Worm (Caenorhabditis elegans) whole organism, L1 larva: Measurements from ENCODE around the gene ecps-2.
A peak's percentile ranks its signal among the peaks of the same experiment; 100 is the strongest.

Experiments used
- C04F5.9 ChIP-seq: sonication (generic microtip); optimal IDR thresholded peaks from 2 replicates; lab custom pipeline; 2016; ENCODE audit warnings: missing genetic modification characterization, missing compliant biosample characterization
- C16A3.4 ChIP-seq: fragments of 150-350 bp; optimal IDR thresholded peaks from 2 replicates; lab custom pipeline; 2014; ENCODE audit warnings: missing biosample characterization, missing genetic modification characterization
- C34B4.2 ChIP-seq: sonication (generic microtip); optimal IDR thresholded peaks from 2 replicates; lab custom pipeline; 2017; ENCODE audit warnings: mild to moderate bottlenecking, missing genetic modification characterization, missing compliant biosample characterization
- F16B12.6 ChIP-seq: fragments of 150-350 bp; optimal IDR thresholded peaks from 2 replicates; lab custom pipeline; 2014; ENCODE audit warnings: missing biosample characterization, missing genetic modification characterization
- Y116A8C.19 ChIP-seq: sonication (generic microtip); optimal IDR thresholded peaks from 2 replicates; lab custom pipeline; 2016; ENCODE audit warnings: missing compliant biosample characterization, missing genetic modification characterization, borderline replicate concordance
- aha-1 ChIP-seq: fragments of 150-350 bp; optimal IDR thresholded peaks from 2 replicates; lab custom pipeline; 2014; ENCODE audit warnings: missing biosample characterization, missing genetic modification characterization
- alr-1 ChIP-seq: fragments of 200-800 bp; sonication (Bioruptor generic); optimal IDR thresholded peaks from 2 replicates; lab custom pipeline; 2018; ENCODE audit warnings: borderline replicate concordance, mild to moderate bottlenecking, missing genetic modification characterization, missing compliant biosample characterization
- ama-1 ChIP-seq: fragments of 150-350 bp; optimal IDR thresholded peaks from 2 replicates; lab custom pipeline; 2014
- blmp-1 ChIP-seq: fragments of 150-350 bp; optimal IDR thresholded peaks from 2 replicates; lab custom pipeline; 2014; ENCODE audit warnings: missing biosample characterization, missing genetic modification characterization
- ceh-63 ChIP-seq: fragments of 200-800 bp; sonication (Bioruptor generic); optimal IDR thresholded peaks from 2 replicates; lab custom pipeline; 2018; ENCODE audit warnings: mild to moderate bottlenecking, missing genetic modification characterization, missing compliant biosample characterization
- ceh-82 ChIP-seq, 3 experiments: fragments of 150-350 bp in 1 of 3; sonication (generic microtip) in 2 of 3; optimal IDR thresholded peaks; 2 replicates each; lab custom pipeline; 2014 to 2017; ENCODE audit warnings: missing biosample characterization in 3 of 3, missing genetic modification characterization in 3 of 3
- ceh-90 ChIP-seq: sonication (generic microtip); optimal IDR thresholded peaks from 2 replicates; lab custom pipeline; 2016; ENCODE audit warnings: missing genetic modification characterization, missing compliant biosample characterization
- dpl-1 ChIP-seq, 3 experiments: fragments of 150-350 bp in 2 of 3; sonication (generic microtip) in 1 of 3; optimal IDR thresholded peaks; 2 replicates each; lab custom pipeline; 2014 to 2017; ENCODE audit warnings: missing biosample characterization in 3 of 3, missing genetic modification characterization in 3 of 3, missing genetic modification reagents in 3 of 3
- dsc-1 ChIP-seq: sonication (generic microtip); optimal IDR thresholded peaks from 2 replicates; lab custom pipeline; 2016; ENCODE audit warnings: mild to moderate bottlenecking, missing genetic modification characterization, missing compliant biosample characterization
- egl-13 ChIP-seq: sonication (generic microtip); optimal IDR thresholded peaks from 2 replicates; lab custom pipeline; 2016; ENCODE audit warnings: missing genotype, missing genetic modification reagents, missing genetic modification characterization, missing compliant biosample characterization
- elt-2 ChIP-seq: sonication (generic microtip); optimal IDR thresholded peaks from 2 replicates; lab custom pipeline; 2016; ENCODE audit warnings: missing genetic modification characterization, mild to moderate bottlenecking, inconsistent platforms, missing compliant biosample characterization, missing genetic modification reagents
- elt-3 ChIP-seq, 6 experiments: fragments of 150-350 bp in 1 of 6; sonication (generic microtip); optimal IDR thresholded peaks; 2 replicates each; lab custom pipeline; 2017 to 2018; ENCODE audit warnings: missing biosample characterization in 6 of 6, missing genetic modification characterization in 6 of 6, inconsistent platforms in 1 of 6
- ets-5 ChIP-seq: fragments of 200-800 bp; sonication (Bioruptor generic); IDR thresholded peaks from 2 replicates; pipeline ENCODE4 v1.3.6; 2022; ENCODE audit warnings: missing genetic modification characterization, missing compliant biosample characterization
- fkh-10 ChIP-seq: sonication (generic microtip); optimal IDR thresholded peaks from 2 replicates; lab custom pipeline; 2017; ENCODE audit warnings: missing biosample characterization, missing genetic modification reagents, missing genetic modification characterization
- fkh-4 ChIP-seq: sonication (generic microtip); optimal IDR thresholded peaks from 2 replicates; lab custom pipeline; 2016; ENCODE audit warnings: missing compliant biosample characterization, missing genetic modification characterization, borderline replicate concordance
- fkh-8 ChIP-seq: sonication (generic microtip); optimal IDR thresholded peaks from 2 replicates; lab custom pipeline; 2016; ENCODE audit warnings: mild to moderate bottlenecking, missing genetic modification characterization, missing compliant biosample characterization
- fos-1 ChIP-seq: fragments of 150-350 bp; optimal IDR thresholded peaks from 2 replicates; lab custom pipeline; 2014; ENCODE audit warnings: missing biosample characterization, missing genetic modification characterization
- hlh-17 ChIP-seq: fragments of 200-800 bp; sonication (Bioruptor generic); optimal IDR thresholded peaks from 2 replicates; lab custom pipeline; 2018; ENCODE audit warnings: missing genetic modification characterization, mild to moderate bottlenecking, missing compliant biosample characterization, moderate library complexity, borderline replicate concordance
- hpl-2 ChIP-seq: fragments of 150-350 bp; optimal IDR thresholded peaks from 2 replicates; lab custom pipeline; 2014; ENCODE audit warnings: missing biosample characterization, missing genetic modification reagents, missing genetic modification characterization
- irx-1 ChIP-seq: sonication (generic microtip); optimal IDR thresholded peaks from 2 replicates; lab custom pipeline; 2016; ENCODE audit warnings: missing genetic modification characterization, missing compliant biosample characterization
- isw-1 ChIP-seq: fragments of 200-800 bp; sonication (Bioruptor generic); IDR thresholded peaks from 2 replicates; pipeline ENCODE4 v1.3.6; 2022; ENCODE audit warnings: missing genetic modification characterization, missing compliant biosample characterization
- jun-1 ChIP-seq: fragments of 150-350 bp; optimal IDR thresholded peaks from 2 replicates; lab custom pipeline; 2014; ENCODE audit warnings: missing biosample characterization, missing genetic modification reagents, missing genetic modification characterization
- lin-15B ChIP-seq: fragments of 150-350 bp; sonication (generic microtip); optimal IDR thresholded peaks from 3 replicates; lab custom pipeline; 2014; ENCODE audit warnings: missing biosample characterization, missing genetic modification characterization
- lin-39 ChIP-seq: fragments of 150-350 bp; optimal IDR thresholded peaks from 2 replicates; lab custom pipeline; 2014; ENCODE audit warnings: missing biosample characterization, missing genetic modification reagents, missing genetic modification characterization
- lsy-2 ChIP-seq, 2 experiments: fragments of 150-350 bp; optimal IDR thresholded peaks; 2 replicates each; lab custom pipeline; 2014; ENCODE audit warnings: missing biosample characterization in 2 of 2, missing genetic modification characterization in 2 of 2
- mdl-1 ChIP-seq, 2 experiments: fragments of 150-350 bp; optimal IDR thresholded peaks; 2 replicates each; lab custom pipeline; 2014 to 2017; ENCODE audit warnings: missing biosample characterization in 2 of 2, missing genetic modification characterization in 2 of 2, inconsistent platforms in 1 of 2
- nhr-11 ChIP-seq: fragments of 150-350 bp; optimal IDR thresholded peaks from 2 replicates; lab custom pipeline; 2014; ENCODE audit warnings: missing biosample characterization, missing genetic modification characterization
- nhr-20 ChIP-seq: sonication (generic microtip); optimal IDR thresholded peaks from 2 replicates; lab custom pipeline; 2016; ENCODE audit warnings: mild to moderate bottlenecking, missing genetic modification characterization, missing compliant biosample characterization
- nhr-237 ChIP-seq: fragments of 150-350 bp; optimal IDR thresholded peaks from 2 replicates; lab custom pipeline; 2014; ENCODE audit warnings: missing biosample characterization, missing genetic modification characterization
- nhr-28 ChIP-seq: fragments of 150-350 bp; optimal IDR thresholded peaks from 2 replicates; lab custom pipeline; 2014; ENCODE audit warnings: missing biosample characterization, missing genetic modification characterization
- nhr-47 ChIP-seq: sonication (generic microtip); optimal IDR thresholded peaks from 2 replicates; lab custom pipeline; 2016; ENCODE audit warnings: mild to moderate bottlenecking, missing genetic modification characterization, moderate library complexity, missing compliant biosample characterization
- nhr-76 ChIP-seq: sonication (generic microtip); optimal IDR thresholded peaks from 2 replicates; lab custom pipeline; 2017; ENCODE audit warnings: missing biosample characterization, missing genetic modification characterization
- nhr-84 ChIP-seq: sonication (generic microtip); optimal IDR thresholded peaks from 2 replicates; lab custom pipeline; 2017; ENCODE audit warnings: missing biosample characterization, missing genetic modification characterization
- nhr-85 ChIP-seq: sonication (generic microtip); peaks from one replicate; lab custom pipeline; 2016; ENCODE audit warnings: missing genetic modification characterization, inconsistent platforms, missing compliant biosample characterization
- nhr-90 ChIP-seq: sonication (generic microtip); optimal IDR thresholded peaks from 2 replicates; lab custom pipeline; 2016; ENCODE audit warnings: mild to moderate bottlenecking, missing genetic modification characterization, missing compliant biosample characterization; ENCODE audit not compliant: poor library complexity
- pag-3 ChIP-seq: sonication (generic microtip); optimal IDR thresholded peaks from 2 replicates; lab custom pipeline; 2017; ENCODE audit warnings: missing genetic modification characterization, mild to moderate bottlenecking, missing compliant biosample characterization, antibody characterized with exemption, borderline replicate concordance; ENCODE audit not compliant: insufficient read depth
- pqm-1 ChIP-seq: sonication (generic microtip); optimal IDR thresholded peaks from 3 replicates; lab custom pipeline; 2017; ENCODE audit warnings: missing biosample characterization, missing genetic modification characterization
- skn-1 ChIP-seq: fragments of 150-350 bp; optimal IDR thresholded peaks from 2 replicates; lab custom pipeline; 2014; ENCODE audit warnings: missing biosample characterization, missing genetic modification characterization
- snpc-4 ChIP-seq: fragments of 150-350 bp; optimal IDR thresholded peaks from 2 replicates; lab custom pipeline; 2014; ENCODE audit warnings: missing biosample characterization, missing genetic modification characterization
- sox-4 ChIP-seq: sonication (generic microtip); optimal IDR thresholded peaks from 2 replicates; lab custom pipeline; 2016; ENCODE audit warnings: missing genetic modification characterization, missing compliant biosample characterization
- sptf-1 ChIP-seq: fragments of 150-350 bp; optimal IDR thresholded peaks from 2 replicates; lab custom pipeline; 2014; ENCODE audit warnings: missing biosample characterization, missing genetic modification characterization
- tbx-2 ChIP-seq: sonication (generic microtip); optimal IDR thresholded peaks from 2 replicates; lab custom pipeline; 2016; ENCODE audit warnings: missing genetic modification characterization, missing compliant biosample characterization
- unc-130 ChIP-seq: fragments of 150-350 bp; optimal IDR thresholded peaks from 2 replicates; lab custom pipeline; 2017; ENCODE audit warnings: missing biosample characterization, missing genetic modification characterization, inconsistent platforms
- zag-1 ChIP-seq: fragments of 150-350 bp; optimal IDR thresholded peaks from 2 replicates; lab custom pipeline; 2014; ENCODE audit warnings: missing biosample characterization, missing genetic modification characterization

The ecps-2 gene

ce11 chrIII:10460427-10461163, 17.7 kb downstream of the ecps-2 start, which contains the start of gene ecps-1 (continued):
- peak; percentile 91 for TF ChIP-seq sox-4
- TF ChIP-seq fkh-10: peak; percentile 78
- TF ChIP-seq ceh-90 (tag; lab: Kevin White, UChicago): peak; percentile 77
- peak; percentile 80 for TF ChIP-seq dsc-1 (tag; lab: Kevin White, UChicago)
- TF ChIP-seq nhr-90 (tag; lab: Kevin White, UChicago): peak; percentile 96
- peak; percentile 76 for TF ChIP-seq irx-1 (tag; lab: Kevin White, UChicago)
- TF ChIP-seq fkh-8 (tag; lab: Kevin White, UChicago): peak; percentile 95
- TF ChIP-seq sptf-1: no peak
- no peak for TF ChIP-seq hlh-17 (GFP tag; lab: Kevin White, UChicago)
- TF ChIP-seq lin-39 (tag; lab: Kevin White, UChicago): peak; percentile 83
- TF ChIP-seq skn-1 (tag; lab: Kevin White, UChicago): peak; percentile 98

DNA sequence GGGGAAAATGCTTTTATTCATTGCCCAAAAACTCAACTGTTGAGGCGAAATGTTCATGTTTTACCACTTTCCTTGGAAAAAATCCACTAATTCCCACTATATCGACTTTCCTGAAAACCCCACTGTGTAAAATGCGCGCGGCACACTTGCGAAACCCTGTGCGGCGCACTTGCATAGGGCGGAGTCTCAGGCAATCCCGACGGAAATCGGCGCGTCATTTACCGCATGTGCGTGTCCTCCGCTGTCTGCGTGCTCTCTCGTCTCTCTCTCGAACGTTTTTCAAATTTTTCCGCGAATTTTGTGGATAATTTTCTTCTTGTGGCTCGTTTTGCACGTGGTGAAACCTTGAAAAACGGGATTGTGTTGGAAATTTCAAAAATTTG, 18.3 kb downstream of the ecps-2 start, which contains the start of gene atx-2:
Gene atx-2, plus strand, starts transcription at position 226 of the 383 bp plus-strand sequence.
- TF ChIP-seq isw-1 (GFP tag; lab: Robert Waterston, UW) (peak; percentile 65), jun-1 (peak; percentile 70), blmp-1 (tag; lab: Kevin White, UChicago) (peak; percentile 33), ama-1 (lab: Kevin White, UChicago) (no peak), C34B4.2 (tag; lab: Kevin White, UChicago) (peak; percentile 9), nhr-20 (tag; lab: Kevin White, UChicago) (peak; percentile 48), pag-3 (no peak), fkh-4 (tag; lab: Kevin White, UChicago) (no peak), ets-5 (GFP tag; lab: Robert Waterston, UW) (no peak), ceh-63 (no peak), sptf-1 (no peak), pqm-1 (no peak), skn-1 (tag; lab: Kevin White, UChicago) (peak; percentile 73), F16B12.6 (peak; percentile 55), nhr-76 (tag; lab: Kevin White, UChicago) (peak; percentile 44), lsy-2 (tag; optimal IDR thresholded peaks at IDR 0.05; lab: Kevin White, UChicago) (peak; percentile 48 to 77), fos-1 (tag; lab: Kevin White, UChicago) (no peak), Y116A8C.19 (tag; lab: Kevin White, UChicago) (no peak), C04F5.9 (peak; percentile 11), irx-1 (tag; lab: Kevin White, UChicago) (peak; percentile 39), nhr-84 (no peak), mdl-1 (tag; optimal IDR thresholded peaks at IDR 0.05; lab: Kevin White, UChicago) (peak in 1 of 2 experiments; percentile 41), tbx-2 (tag; lab: Kevin White, UChicago) (peak; percentile 63), dpl-1 (GFP tag; optimal IDR thresholded peaks at IDR 0.05; lab: Kevin White, UChicago) (peak; percentile 63 to 69 (median 68)), hlh-17 (GFP tag; lab: Kevin White, UChicago) (no peak), hpl-2 (GFP tag; lab: Kevin White, UChicago) (peak; percentile 62), elt-2 (tag; lab: Kevin White, UChicago) (no peak), snpc-4 (tag; lab: Kevin White, UChicago) (peak; percentile 69), unc-130 (tag; lab: Kevin White, UChicago) (peak; percentile 65), C16A3.4 (tag; lab: Kevin White, UChicago) (peak; percentile 67), nhr-85 (tag; lab: Kevin White, UChicago) (peak; percentile 77), lin-15B (tag; lab: Kevin White, UChicago) (peak; percentile 41), nhr-28 (no peak), ceh-82 (tag; optimal IDR thresholded peaks at IDR 0.05; lab: Kevin White, UChicago) (peak; percentile 68 to 78 (median 73)), nhr-47 (tag; lab: Kevin White, UChicago) (peak; percentile 82), elt-3 (tag; optimal IDR thresholded peaks at IDR 0.05; lab: Kevin White, UChicago) (peak in 1 of 6 experiments; percentile 47), alr-1 (tag; lab: Kevin White, UChicago) (no peak), fkh-8 (tag; lab: Kevin White, UChicago) (peak; percentile 81), nhr-237 (tag; lab: Kevin White, UChicago) (no peak), nhr-11 (tag; lab: Kevin White, UChicago) (no peak), zag-1 (no peak), aha-1 (tag; lab: Kevin White, UChicago) (peak; percentile 9), egl-13 (tag; lab: Kevin White, UChicago) (peak; percentile 60)
